Fruit fly (Drosophila melanogaster) whole organism: ENCODE results near the gene CG14356.

ENCODE experiments used
- CG8478 ChIP-seq: fragments of >200 bp; optimal IDR thresholded peaks from 2 replicates; lab custom pipeline; 2018; ENCODE audit warnings: inconsistent platforms
- Dll ChIP-seq: fragments of >200 bp; optimal IDR thresholded peaks from 2 replicates; lab custom pipeline; 2017
- EcR ChIP-seq, 2 experiments: fragments of >200 bp; optimal IDR thresholded peaks; 2 replicates each; lab custom pipeline; 2017; ENCODE audit warnings: missing biosample characterization in 2 of 2, missing genetic modification characterization in 2 of 2, missing genetic modification reagents in 2 of 2
- pan ChIP-seq: fragments of >200 bp; optimal IDR thresholded peaks from 2 replicates; lab custom pipeline; 2017
- psq ChIP-seq: fragments of >200 bp; optimal IDR thresholded peaks from 2 replicates; lab custom pipeline; 2017
- usp ChIP-seq: fragments of >200 bp; optimal IDR thresholded peaks from 2 replicates; lab custom pipeline; 2017; ENCODE audit warnings: missing biosample characterization, missing genetic modification characterization, mixed read lengths

CG14356 gene

DNA sequence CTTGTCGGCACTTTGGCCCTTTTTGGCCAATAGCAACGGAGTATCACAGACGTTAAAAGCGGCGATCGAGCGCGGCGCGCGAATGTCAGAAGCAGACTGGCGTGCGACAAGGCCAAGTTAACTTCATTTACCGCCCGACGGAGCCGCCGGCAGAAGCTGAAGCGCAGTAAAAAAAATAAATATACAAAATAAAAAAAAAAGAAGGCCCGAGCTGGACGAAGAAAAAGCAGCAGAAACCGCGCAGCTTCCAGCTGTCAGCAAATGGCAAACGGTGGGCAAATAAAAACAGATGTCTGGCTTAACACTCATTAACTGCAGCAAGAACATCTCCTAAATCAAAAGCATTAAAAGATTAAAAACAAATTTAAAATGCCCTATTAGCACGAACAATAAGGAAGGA, at the start of gene CG14356:
Gene CG14356 (minus strand): TSS at position 101 of the 400 bp plus-strand sequence.
- TF ChIP-seq EcR (GFP tag; optimal IDR thresholded peaks at IDR 0.05; lab: Kevin White, UChicago) (no peak), CG8478 (lab: Kevin White, UChicago) (no peak), pan (no peak), Dll (lab: Kevin White, UChicago) (no peak), psq (no peak), usp (GFP tag; lab: Kevin White, UChicago) (no peak)

DNA sequence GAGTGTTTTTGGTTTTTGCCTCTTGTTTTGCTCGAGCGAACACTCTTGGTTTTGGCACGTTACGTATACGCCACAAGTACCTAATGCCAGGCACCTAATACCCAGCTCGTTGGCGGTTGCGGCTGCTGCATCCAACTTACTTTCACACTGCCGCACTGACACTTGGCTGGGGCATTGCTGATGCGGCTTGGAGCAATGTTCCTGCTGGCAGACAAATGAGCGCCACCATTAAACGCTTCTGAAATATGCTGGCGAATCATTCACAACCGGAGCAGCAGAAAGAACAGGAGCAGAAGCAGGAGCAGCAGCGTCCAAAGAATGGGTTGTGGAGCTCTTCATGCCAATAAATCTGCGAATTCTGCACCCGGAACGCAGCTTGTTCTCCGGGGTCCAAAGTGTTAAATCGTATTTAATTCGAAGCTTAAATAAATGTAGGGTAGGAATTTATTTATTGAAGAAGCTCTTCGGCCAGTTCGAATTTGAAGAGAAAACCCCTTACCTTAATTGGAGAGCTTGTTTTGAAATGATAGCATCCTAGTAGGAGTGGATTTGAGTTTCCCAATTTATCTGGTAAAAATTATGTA, 30.4 kb upstream of the CG14356 start, which contains the start of gene CG3199:
Gene CG3199 (plus strand): TSS at position 534 of the 584 bp plus-strand sequence.
- TF ChIP-seq psq = no peak
- TF ChIP-seq EcR (GFP tag; optimal IDR thresholded peaks at IDR 0.05; lab: Kevin White, UChicago) = no peak
- no peak for TF ChIP-seq Dll (lab: Kevin White, UChicago)
- TF ChIP-seq usp (GFP tag; lab: Kevin White, UChicago) = no peak
- TF ChIP-seq CG8478 (lab: Kevin White, UChicago) = no peak
- TF ChIP-seq pan = no peak

DNA sequence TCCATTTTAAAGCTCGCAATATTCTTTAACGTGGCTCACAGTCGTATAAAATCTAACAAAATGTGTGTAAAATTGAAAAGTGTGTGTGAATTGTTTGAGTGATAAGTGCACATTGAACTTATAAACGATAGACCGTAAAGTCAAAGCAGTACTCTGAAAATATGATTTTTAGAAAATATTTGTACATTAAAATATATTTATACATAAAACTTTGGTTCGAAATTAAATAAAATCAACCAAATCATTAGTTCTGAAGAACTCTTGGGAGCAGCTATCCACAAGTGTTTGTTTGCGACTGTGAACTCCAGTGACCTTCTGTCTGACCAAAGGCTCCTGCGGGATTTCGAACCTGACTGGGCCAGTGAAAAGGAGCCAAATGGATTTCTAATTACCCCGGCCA, 28.3 kb upstream of the CG14356 start, which contains the start of gene CG31327:
Gene CG31327 (minus strand): TSS at position 101 of the 400 bp plus-strand sequence.
- no peak for TF ChIP-seq CG8478 (lab: Kevin White, UChicago)
- no peak for TF ChIP-seq psq
- no peak for TF ChIP-seq pan
- no peak for TF ChIP-seq Dll (lab: Kevin White, UChicago)
- TF ChIP-seq EcR (GFP tag; optimal IDR thresholded peaks at IDR 0.05; lab: Kevin White, UChicago) = no peak
- no peak for TF ChIP-seq usp (GFP tag; lab: Kevin White, UChicago)

DNA sequence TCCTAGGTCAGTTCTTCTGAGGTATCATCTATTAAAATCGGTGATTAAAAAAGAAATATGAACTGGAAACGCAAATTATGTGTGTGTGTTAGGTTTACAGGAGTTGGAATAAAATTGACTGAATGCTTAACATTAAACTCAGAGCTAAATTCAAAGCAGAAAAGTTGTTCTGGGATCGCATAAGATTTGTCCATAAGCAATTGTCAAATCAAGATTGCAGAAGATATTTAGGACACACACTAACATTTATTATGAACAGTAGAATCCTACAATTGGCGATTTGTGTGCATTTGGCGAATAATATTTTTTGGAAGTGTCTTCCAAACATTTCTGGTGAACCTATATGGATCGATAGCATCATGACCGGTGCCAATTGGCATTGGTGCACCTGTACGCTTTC, 25.5 kb upstream of the CG14356 start, which contains the start of gene CG31533:
Gene CG31533 (minus strand): TSS at position 101 of the 400 bp plus-strand sequence.
- TF ChIP-seq EcR (GFP tag; optimal IDR thresholded peaks at IDR 0.05; lab: Kevin White, UChicago) = no peak
- no peak for TF ChIP-seq CG8478 (lab: Kevin White, UChicago)
- no peak for TF ChIP-seq pan
- no peak for TF ChIP-seq usp (GFP tag; lab: Kevin White, UChicago)
- no peak for TF ChIP-seq Dll (lab: Kevin White, UChicago)
- TF ChIP-seq psq = no peak

DNA sequence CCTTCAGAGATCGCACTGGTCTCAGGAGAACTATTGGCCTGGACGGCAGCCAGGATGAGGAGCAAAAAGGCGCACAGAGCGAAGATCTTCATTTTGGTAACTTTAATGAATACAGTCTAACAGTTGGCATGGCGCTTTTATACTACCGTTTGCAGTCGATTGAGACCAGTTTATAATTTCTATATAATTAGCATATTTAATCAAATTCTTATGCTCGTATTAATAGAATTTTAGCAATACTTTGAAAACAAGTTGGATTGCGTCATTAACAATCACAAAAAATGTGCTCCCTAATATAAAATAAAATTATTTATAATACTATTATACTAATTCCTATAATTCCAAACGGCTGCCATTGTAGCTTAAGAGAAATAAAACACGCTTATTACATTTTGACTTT, 22.5 kb upstream of the CG14356 start, which contains the start of gene CG44215:
Gene CG44215 (minus strand): TSS at position 101 of the 400 bp plus-strand sequence.
- TF ChIP-seq psq (no peak), CG8478 (lab: Kevin White, UChicago) (no peak)

DNA sequence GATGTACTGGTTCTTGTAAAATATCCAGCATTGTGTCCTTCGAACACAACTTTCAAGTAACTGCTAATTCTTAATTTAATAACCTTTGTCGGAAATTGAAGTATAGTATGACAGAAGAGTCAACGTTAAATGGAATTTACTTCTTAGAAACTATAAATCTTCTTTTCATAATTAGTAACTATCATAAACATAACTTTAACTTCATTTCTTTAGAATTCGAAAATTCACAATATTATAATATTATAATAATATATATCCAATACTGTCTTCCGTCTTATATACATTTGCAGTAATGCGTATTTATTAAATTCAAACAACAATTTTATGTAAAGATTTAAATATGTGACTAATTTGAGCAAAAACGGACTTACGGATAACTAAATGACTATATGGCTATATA, 21.9 kb upstream of the CG14356 start, which contains the start of gene Recs1:
Gene Recs1 (minus strand): TSS at position 101 of the 400 bp plus-strand sequence.
- no peak for TF ChIP-seq psq
- TF ChIP-seq EcR (GFP tag; optimal IDR thresholded peaks at IDR 0.05; lab: Kevin White, UChicago) = no peak
- TF ChIP-seq pan = no peak
- no peak for TF ChIP-seq Dll (lab: Kevin White, UChicago)
- no peak for TF ChIP-seq usp (GFP tag; lab: Kevin White, UChicago)
- no peak for TF ChIP-seq CG8478 (lab: Kevin White, UChicago)

DNA sequence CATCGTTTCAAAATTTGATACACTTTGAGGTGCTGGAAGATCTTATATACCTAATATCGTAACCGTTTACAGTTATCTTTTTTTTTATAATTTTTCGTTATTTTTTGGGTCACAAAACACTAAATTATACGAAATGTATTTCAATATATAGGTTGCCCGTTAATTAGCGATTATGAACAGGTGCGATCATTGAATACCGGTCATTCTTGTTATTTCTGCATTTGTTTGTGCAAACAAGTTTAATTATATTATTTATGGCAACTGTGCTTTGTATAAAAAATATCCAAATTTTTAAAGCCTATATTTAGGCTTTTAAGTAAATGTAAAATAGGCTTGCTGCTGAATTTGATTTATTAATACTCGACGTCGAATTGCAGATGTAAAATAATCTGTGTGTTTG, 20.7 kb upstream of the CG14356 start, which contains the start of gene CG42500:
Gene CG42500 (minus strand): TSS at position 101 of the 400 bp plus-strand sequence.
- TF ChIP-seq pan (no peak), psq (no peak)

DNA sequence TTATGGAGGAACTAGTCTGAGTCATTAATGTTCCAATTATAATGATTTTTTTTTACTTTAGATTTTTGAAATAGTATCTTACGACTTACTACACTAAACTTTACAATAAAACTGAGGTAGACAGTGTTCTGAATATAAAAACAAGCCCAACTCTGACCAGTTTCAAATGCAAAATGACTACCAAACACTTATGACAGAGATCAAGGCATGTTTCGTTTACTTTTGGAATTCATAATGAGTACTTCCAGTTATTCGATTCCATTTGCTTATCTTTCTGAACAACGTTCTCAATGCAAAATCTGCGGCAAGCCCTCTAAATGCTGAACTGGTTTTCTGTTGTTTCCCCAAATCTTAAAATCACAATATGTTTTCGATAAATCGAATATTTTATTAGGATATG, 20.0 kb upstream of the CG14356 start, which contains the start of gene CG14355:
Gene CG14355 (minus strand): TSS at position 101 of the 400 bp plus-strand sequence.
- no peak for TF ChIP-seq usp (GFP tag; lab: Kevin White, UChicago)
- no peak for TF ChIP-seq psq

DNA sequence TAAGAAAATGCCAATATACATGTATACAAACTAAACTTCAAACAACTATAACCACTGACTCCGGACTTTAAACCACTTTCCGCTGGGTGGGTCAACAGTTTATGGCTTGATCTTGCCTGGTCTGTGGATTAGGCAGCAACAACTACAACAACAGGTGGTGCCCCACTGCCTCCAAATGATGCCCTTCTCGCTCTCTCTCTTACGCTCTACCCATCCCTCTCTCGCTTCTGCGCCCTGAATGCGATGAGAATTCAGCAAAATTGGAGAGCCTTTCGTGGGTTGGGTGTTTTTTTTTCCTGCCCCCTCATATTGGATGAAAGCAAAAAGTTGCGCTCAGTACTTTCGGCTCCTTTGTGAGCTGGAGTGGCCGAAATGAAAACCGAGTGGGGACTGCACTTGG, 9.0 kb upstream of the CG14356 start:
- TF ChIP-seq psq (no peak), CG8478 (lab: Kevin White, UChicago) (no peak), pan (no peak), usp (GFP tag; lab: Kevin White, UChicago) (no peak), Dll (lab: Kevin White, UChicago) (no peak), EcR (GFP tag; optimal IDR thresholded peaks at IDR 0.05; lab: Kevin White, UChicago) (no peak)

DNA sequence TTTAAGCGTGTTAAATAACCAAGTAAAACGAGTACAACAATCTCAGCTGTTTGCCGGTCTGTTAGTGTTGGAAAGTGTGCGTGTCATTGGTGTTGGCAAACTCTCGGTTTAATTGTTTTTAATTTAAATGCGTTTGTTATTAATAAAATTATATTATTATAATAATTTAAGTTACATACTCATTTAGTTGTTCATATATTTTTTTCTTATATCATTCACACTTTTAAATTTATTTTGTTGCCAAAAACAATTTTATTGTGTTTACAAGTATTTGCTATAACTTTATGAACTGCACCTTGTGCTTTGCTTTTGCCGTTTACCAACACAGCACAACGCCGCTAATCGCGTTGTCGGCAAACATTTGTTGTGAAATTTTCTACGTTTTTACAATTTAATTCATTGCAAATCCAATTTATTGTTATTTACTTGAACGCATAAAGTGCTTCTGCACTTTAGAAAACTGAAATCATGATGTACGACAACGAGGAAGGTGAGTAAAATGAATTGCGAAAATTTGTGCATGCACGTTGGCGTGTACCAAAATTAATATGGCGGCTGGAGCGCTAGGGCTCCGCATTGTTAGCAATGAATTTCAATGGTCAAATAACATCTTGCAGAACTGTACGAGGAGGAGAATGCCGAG, 6.3 kb downstream of the CG14356 start, which contains the start of the genes 140up and Polr2B:
Gene 140up (minus strand): TSS at position 70 of the 643 bp plus-strand sequence.
Gene Polr2B (plus strand): TSS at position 313 of the 643 bp plus-strand sequence.
- TF ChIP-seq usp (GFP tag; lab: Kevin White, UChicago) (no peak), pan (no peak), Dll (lab: Kevin White, UChicago) (no peak), CG8478 (lab: Kevin White, UChicago) (no peak), EcR (GFP tag; optimal IDR thresholded peaks at IDR 0.05; lab: Kevin White, UChicago) (no peak), psq (no peak)

DNA sequence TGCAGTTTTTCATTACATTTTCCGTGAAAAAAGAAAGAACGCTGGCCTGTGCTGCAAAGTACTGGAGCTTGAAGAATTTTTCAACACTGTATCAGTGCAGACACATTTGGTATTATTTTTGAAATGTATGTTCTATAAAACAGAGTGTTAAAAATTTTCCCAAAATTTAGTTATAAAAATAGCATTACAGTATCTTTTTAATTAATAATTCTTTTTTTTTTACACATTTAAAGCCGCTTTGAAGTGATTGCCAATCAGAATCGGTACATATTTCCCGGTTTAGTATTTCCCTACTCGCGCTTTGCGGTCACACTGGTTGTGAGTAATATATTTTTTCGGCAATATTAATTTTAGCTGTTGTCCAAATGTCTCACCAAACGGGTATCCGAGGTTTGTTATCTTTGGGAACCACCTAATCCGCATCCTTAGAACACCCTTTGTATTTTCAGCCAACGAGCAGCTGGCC, 9.5 kb downstream of the CG14356 start, which contains the start of the genes Abi and twf:
Gene Abi (minus strand): TSS at position 74 of the 466 bp plus-strand sequence.
Gene twf (plus strand): TSS at position 308 of the 466 bp plus-strand sequence.
- TF ChIP-seq EcR (GFP tag; optimal IDR thresholded peaks at IDR 0.05; lab: Kevin White, UChicago) = no peak

DNA sequence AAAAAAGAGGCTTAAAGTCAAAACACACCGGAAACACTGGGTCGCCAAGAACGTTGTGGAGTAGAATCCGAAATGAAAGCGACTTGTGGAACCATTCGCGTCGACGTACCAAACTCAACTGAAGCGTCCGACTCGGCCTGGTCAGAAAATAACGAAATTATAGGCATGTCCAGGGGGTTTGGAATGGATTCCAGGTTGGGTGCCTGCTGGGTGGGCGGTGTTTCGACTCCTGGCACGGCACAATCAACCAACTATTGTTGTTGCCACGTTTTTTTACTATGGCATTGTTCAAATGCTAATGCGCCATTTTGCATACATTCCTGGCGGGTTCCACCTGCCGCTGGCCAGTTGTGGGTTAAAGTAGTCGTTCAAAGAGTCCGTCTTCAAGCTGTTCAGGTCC, 13.5 kb downstream of the CG14356 start, which contains the start of gene Kif19A:
Gene Kif19A (minus strand): TSS at position 101 of the 400 bp plus-strand sequence.
- TF ChIP-seq CG8478 (lab: Kevin White, UChicago) (no peak), usp (GFP tag; lab: Kevin White, UChicago) (no peak), EcR (GFP tag; optimal IDR thresholded peaks at IDR 0.05; lab: Kevin White, UChicago) (no peak), psq (no peak), pan (no peak), Dll (lab: Kevin White, UChicago) (no peak)
